Fruit fly (Drosophila melanogaster) whole organism, pupa: Measurements from ENCODE around the gene CG7943.

Experiments
- CG32121 ChIP-seq: fragments of 200-800 bp; sonication (Bioruptor generic); IDR thresholded peaks from 2 replicates; pipeline ENCODE4 v1.3.6; 2022; ENCODE audit warnings: missing biosample characterization, missing genetic modification characterization
- fd96Ca ChIP-seq: fragments of 200-800 bp; sonication (Bioruptor generic); IDR thresholded peaks from 3 replicates; pipeline ENCODE4 v1.3.6; 2022; ENCODE audit warnings: missing biosample characterization, missing genetic modification characterization
- rn ChIP-seq: fragments of 200-800 bp; sonication (Bioruptor generic); IDR thresholded peaks from 2 replicates; pipeline ENCODE4 v1.3.6; 2022; ENCODE audit warnings: missing biosample characterization, missing genetic modification characterization

DNA sequence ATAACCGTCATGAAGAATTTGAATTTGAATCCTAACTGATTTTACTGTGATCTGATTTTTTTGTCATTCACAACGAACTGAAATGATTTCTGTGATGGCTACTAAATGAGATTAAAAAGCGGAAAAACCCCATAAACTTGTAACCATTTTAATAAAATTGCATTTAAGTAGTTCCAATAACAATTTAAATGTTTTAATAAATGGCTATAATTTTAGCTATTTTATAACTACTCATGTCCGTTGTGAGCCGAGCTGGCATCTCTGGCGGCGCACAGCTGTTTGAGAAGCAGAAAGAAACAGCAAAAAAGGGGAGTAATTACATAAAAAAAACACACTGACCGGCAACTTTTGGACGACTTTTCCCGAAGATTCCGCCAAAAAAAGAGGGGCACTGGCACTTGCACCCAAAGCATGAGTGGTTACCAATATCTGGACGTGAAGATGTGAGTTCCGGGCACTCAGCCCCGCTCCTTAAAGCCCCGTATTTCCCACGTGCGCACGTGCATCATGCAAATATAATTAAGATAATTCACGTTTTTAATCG is 10.4 kb downstream of the CG7943 start, which contains the start of the genes CG7950 and Rpp14a:
- TF ChIP-seq fd96Ca: peak; percentile 77; the same call in 2 of the 3 replicates
- peak; percentile 73 for TF ChIP-seq rn (GFP tag; lab: Robert Waterston, UW)
- peak; percentile 85 for TF ChIP-seq CG32121 (GFP tag; lab: Robert Waterston, UW)
